Fruit fly (Drosophila melanogaster) whole organism, embryonic: ENCODE measurements around the gene CG4455.
A peak's percentile ranks its signal among the peaks of the same experiment; 100 is the strongest.

Experiments
- Atf3 ChIP-seq: fragments of 200-800 bp; sonication (Bioruptor generic); optimal IDR thresholded peaks from 3 replicates; lab custom pipeline; 2016; ENCODE audit warnings: missing biosample characterization, missing genetic modification characterization
- B-H1 ChIP-seq: fragments of 200-800 bp; sonication (Bioruptor generic); IDR thresholded peaks from 3 replicates; pipeline ENCODE4 v1.3.6; 2022; ENCODE audit warnings: missing biosample characterization, missing genetic modification characterization
- Bteb2 ChIP-seq: fragments of 200-800 bp; sonication (Bioruptor generic); optimal IDR thresholded peaks from 2 replicates; lab custom pipeline; 2016; ENCODE audit warnings: missing biosample characterization, missing genetic modification characterization
- CG12071 ChIP-seq: fragments of 200-800 bp; sonication (Bioruptor generic); optimal IDR thresholded peaks from 3 replicates; lab custom pipeline; 2018; ENCODE audit warnings: missing biosample characterization, mild to moderate bottlenecking, missing genetic modification characterization
- CG12219 ChIP-seq: fragments of 200-800 bp; sonication (Bioruptor generic); optimal IDR thresholded peaks from 3 replicates; lab custom pipeline; 2018; ENCODE audit warnings: missing biosample characterization, mild to moderate bottlenecking, missing genetic modification characterization
- CG13296 ChIP-seq: fragments of 200-800 bp; sonication (Bioruptor generic); optimal IDR thresholded peaks from 3 replicates; lab custom pipeline; 2018; ENCODE audit warnings: missing biosample characterization, mild to moderate bottlenecking, missing genetic modification characterization
- CG15269 ChIP-seq: fragments of 200-800 bp; sonication (Bioruptor generic); optimal IDR thresholded peaks from 2 replicates; lab custom pipeline; 2018; ENCODE audit warnings: missing biosample characterization, mild to moderate bottlenecking, missing genetic modification characterization, moderate library complexity
- CG1832 ChIP-seq: fragments of 200-800 bp; sonication (Bioruptor generic); optimal IDR thresholded peaks from 2 replicates; lab custom pipeline; 2017; ENCODE audit warnings: missing biosample characterization, mild to moderate bottlenecking, missing genetic modification characterization, inconsistent platforms
- CG18599 ChIP-seq: fragments of 200-800 bp; sonication (Bioruptor generic); optimal IDR thresholded peaks from 3 replicates; lab custom pipeline; 2017; ENCODE audit warnings: missing biosample characterization, missing genetic modification characterization, mild to moderate bottlenecking, moderate library complexity, missing genetic modification reagents
- CG31365 ChIP-seq: fragments of 200-800 bp; sonication (Bioruptor generic); optimal IDR thresholded peaks from 2 replicates; lab custom pipeline; 2018; ENCODE audit warnings: missing biosample characterization, mild to moderate bottlenecking, missing genetic modification characterization
- CG3163 ChIP-seq: fragments of 200-800 bp; sonication (Bioruptor generic); optimal IDR thresholded peaks from 3 replicates; lab custom pipeline; 2016; ENCODE audit warnings: missing biosample characterization, missing genetic modification characterization
- CG33557 ChIP-seq: fragments of 200-800 bp; sonication (Bioruptor generic); optimal IDR thresholded peaks from 2 replicates; lab custom pipeline; 2019; ENCODE audit warnings: missing biosample characterization, mild to moderate bottlenecking, missing genetic modification characterization, moderate library complexity
- CG34376 ChIP-seq: fragments of 200-800 bp; sonication (Bioruptor generic); optimal IDR thresholded peaks from 2 replicates; lab custom pipeline; 2018; ENCODE audit warnings: missing biosample characterization, mild to moderate bottlenecking, missing genetic modification characterization
- CG34422 ChIP-seq: fragments of 200-800 bp; sonication (Bioruptor generic); IDR thresholded peaks from 3 replicates; pipeline ENCODE4 v1.3.6; 2022; ENCODE audit warnings: missing biosample characterization, missing genetic modification characterization
- CG3847 ChIP-seq: fragments of 200-800 bp; sonication (Bioruptor generic); IDR thresholded peaks from 2 replicates; pipeline ENCODE4 v1.3.6; 2022; ENCODE audit warnings: missing biosample characterization, missing genetic modification characterization
- CG4707 ChIP-seq: fragments of 200-800 bp; sonication (Bioruptor generic); optimal IDR thresholded peaks from 2 replicates; lab custom pipeline; 2018; ENCODE audit warnings: missing biosample characterization, mild to moderate bottlenecking, missing genetic modification characterization, moderate library complexity
- CG6654 ChIP-seq: fragments of 200-800 bp; sonication (Bioruptor generic); optimal IDR thresholded peaks from 2 replicates; lab custom pipeline; 2017; ENCODE audit warnings: missing biosample characterization, mild to moderate bottlenecking, missing genetic modification characterization
- CG6813 ChIP-seq: fragments of 200-800 bp; sonication (Bioruptor generic); optimal IDR thresholded peaks from 2 replicates; lab custom pipeline; 2017; ENCODE audit warnings: missing biosample characterization, missing genetic modification characterization, mild to moderate bottlenecking, moderate library complexity, missing genetic modification reagents
- CG7987 ChIP-seq: fragments of 200-800 bp; sonication (Bioruptor generic); optimal IDR thresholded peaks from 2 replicates; lab custom pipeline; 2018; ENCODE audit warnings: missing biosample characterization, mild to moderate bottlenecking, missing genetic modification characterization, moderate library complexity
- CG9215 ChIP-seq: fragments of 200-800 bp; sonication (Bioruptor generic); IDR thresholded peaks from 2 replicates; pipeline ENCODE4 v1.3.6; 2022; ENCODE audit warnings: missing biosample characterization, missing genetic modification characterization
- CG9876 ChIP-seq: fragments of 200-800 bp; sonication (Bioruptor generic); optimal IDR thresholded peaks from 2 replicates; lab custom pipeline; 2016; ENCODE audit warnings: missing biosample characterization, missing genetic modification characterization
- Deaf1 ChIP-seq: fragments of 200-800 bp; optimal IDR thresholded peaks from 3 replicates; lab custom pipeline; 2019; ENCODE audit warnings: missing biosample characterization, mild to moderate bottlenecking, missing genetic modification characterization, moderate library complexity
- Dip2 ChIP-seq: fragments of 200-800 bp; sonication (Bioruptor generic); IDR thresholded peaks from 2 replicates; pipeline ENCODE4 v1.3.6; 2022; ENCODE audit warnings: missing biosample characterization, missing genetic modification characterization
- Ets97D ChIP-seq: fragments of 200-800 bp; sonication (Bioruptor generic); optimal IDR thresholded peaks from 3 replicates; lab custom pipeline; 2016; ENCODE audit warnings: missing biosample characterization, missing genetic modification characterization
- Lim3 ChIP-seq: fragments of 200-800 bp; sonication (Bioruptor generic); IDR thresholded peaks from 2 replicates; pipeline ENCODE4 v1.3.6; 2022; ENCODE audit warnings: missing biosample characterization, missing genetic modification characterization
- Myb ChIP-seq: fragments of 200-800 bp; sonication (Bioruptor generic); optimal IDR thresholded peaks from 2 replicates; lab custom pipeline; 2016; ENCODE audit warnings: missing biosample characterization, missing genetic modification characterization
- Neu2 ChIP-seq: fragments of 200-800 bp; sonication (Bioruptor generic); optimal IDR thresholded peaks from 3 replicates; lab custom pipeline; 2016; ENCODE audit warnings: missing biosample characterization, missing genetic modification characterization, borderline replicate concordance
- Sox100B ChIP-seq: fragments of 200-800 bp; sonication (Bioruptor generic); optimal IDR thresholded peaks from 3 replicates; lab custom pipeline; 2018; ENCODE audit warnings: missing biosample characterization, mild to moderate bottlenecking, missing genetic modification characterization
- Tbp ChIP-seq: fragments of >200 bp; optimal IDR thresholded peaks from 2 replicates; lab custom pipeline; 2018; ENCODE audit warnings: missing biosample characterization, missing genetic modification characterization
- Trl ChIP-seq, 3 experiments: fragments of >200 bp in 2 of 3; fragments of 200-800 bp in 1 of 3; sonication (Bioruptor generic) in 1 of 3; optimal IDR thresholded peaks; 2 replicates in 1 of 3; 3 replicates in 2 of 3; lab custom pipeline; 2016 to 2017; ENCODE audit warnings: missing biosample characterization in 1 of 3, missing genetic modification characterization in 1 of 3
- ara ChIP-seq: fragments of 200-800 bp; sonication (Bioruptor generic); IDR thresholded peaks from 2 replicates; pipeline ENCODE4 v1.3.6; 2022; ENCODE audit warnings: missing biosample characterization, missing genetic modification characterization
- bbx ChIP-seq: fragments of 200-800 bp; sonication (Bioruptor generic); IDR thresholded peaks from 2 replicates; pipeline ENCODE4 v1.3.6; 2022; ENCODE audit warnings: missing biosample characterization, missing genetic modification characterization; ENCODE audit not compliant: partially characterized antibody
- crc ChIP-seq: fragments of 200-800 bp; sonication (Bioruptor generic); optimal IDR thresholded peaks from 2 replicates; lab custom pipeline; 2016; ENCODE audit warnings: missing biosample characterization, missing genetic modification characterization
- dan ChIP-seq: fragments of 200-800 bp; sonication (Bioruptor generic); IDR thresholded peaks from 2 replicates; pipeline ENCODE4 v1.3.6; 2022; ENCODE audit warnings: missing biosample characterization, missing genetic modification characterization
- eve ChIP-seq, 2 experiments: fragments of >200 bp; optimal IDR thresholded peaks; 2 replicates each; lab custom pipeline; 2017; ENCODE audit warnings: missing biosample characterization in 2 of 2, missing genetic modification characterization in 2 of 2
- gem ChIP-seq: fragments of 200-800 bp; sonication (Bioruptor generic); optimal IDR thresholded peaks from 2 replicates; lab custom pipeline; 2019; ENCODE audit warnings: missing biosample characterization, mild to moderate bottlenecking, missing genetic modification characterization, moderate library complexity
- gro ChIP-seq: fragments of 200-800 bp; sonication (Bioruptor generic); optimal IDR thresholded peaks from 2 replicates; lab custom pipeline; 2016; ENCODE audit warnings: missing biosample characterization, missing genetic modification characterization
- hb ChIP-seq: fragments of 200-800 bp; sonication (Bioruptor generic); IDR thresholded peaks from 3 replicates; pipeline ENCODE4 v1.3.6; 2022; ENCODE audit warnings: missing biosample characterization, missing genetic modification characterization; ENCODE audit not compliant: partially characterized antibody
- hkb ChIP-seq, 2 experiments: fragments of 200-800 bp in 1 of 2; fragments of >200 bp in 1 of 2; sonication (Bioruptor generic) in 1 of 2; IDR thresholded peaks in 1 of 2; optimal IDR thresholded peaks in 1 of 2; 2 replicates each; pipeline versions ENCODE4 v1.3.6 to Lab custom; 2017 to 2022; ENCODE audit warnings: missing biosample characterization in 1 of 2, missing genetic modification characterization in 1 of 2
- ind ChIP-seq: fragments of 200-800 bp; sonication (Bioruptor generic); optimal IDR thresholded peaks from 3 replicates; lab custom pipeline; 2016; ENCODE audit warnings: missing biosample characterization, missing genetic modification characterization
- jumu ChIP-seq: fragments of 200-800 bp; sonication (Bioruptor generic); optimal IDR thresholded peaks from 3 replicates; lab custom pipeline; 2016; ENCODE audit warnings: missing biosample characterization, missing genetic modification characterization
- lab ChIP-seq: fragments of 200-800 bp; sonication (Bioruptor generic); optimal IDR thresholded peaks from 3 replicates; lab custom pipeline; 2017; ENCODE audit warnings: missing biosample characterization, missing genetic modification characterization, mild to moderate bottlenecking, moderate library complexity, missing genetic modification reagents
- onecut ChIP-seq: fragments of 200-800 bp; sonication (Bioruptor generic); IDR thresholded peaks from 2 replicates; pipeline ENCODE4 v1.3.6; 2022; ENCODE audit warnings: missing biosample characterization, missing genetic modification characterization
- schlank ChIP-seq: fragments of 200-800 bp; sonication (Bioruptor generic); optimal IDR thresholded peaks from 2 replicates; lab custom pipeline; 2018; ENCODE audit warnings: missing biosample characterization, mild to moderate bottlenecking, missing genetic modification characterization
- sug ChIP-seq: fragments of 200-800 bp; optimal IDR thresholded peaks from 2 replicates; lab custom pipeline; 2019; ENCODE audit warnings: missing biosample characterization, mild to moderate bottlenecking, missing genetic modification characterization, moderate library complexity
- tap ChIP-seq: fragments of 200-800 bp; optimal IDR thresholded peaks from 3 replicates; lab custom pipeline; 2019; ENCODE audit warnings: missing biosample characterization, mild to moderate bottlenecking, missing genetic modification characterization, moderate library complexity
- ttk ChIP-seq: fragments of 200-800 bp; sonication (Bioruptor generic); IDR thresholded peaks from 2 replicates; pipeline ENCODE4 v2.1.2; 2022; ENCODE audit warnings: missing biosample characterization, missing genetic modification characterization
- tx ChIP-seq: fragments of 200-800 bp; sonication (Bioruptor generic); optimal IDR thresholded peaks from 2 replicates; lab custom pipeline; 2016; ENCODE audit warnings: missing biosample characterization, missing genetic modification characterization

Gene CG4455

dm6 chr2L:16352585-16353580 is at the start of gene CG4455, which contains the start of the genes Hyls1 and chif (continued):
- TF ChIP-seq ttk = no peak
- peak; percentile 63 for TF ChIP-seq gem (tag; lab: Kevin White, UChicago)
- TF ChIP-seq gro (GFP tag; lab: Kevin White, UChicago) = no peak
- peak; percentile 61 for TF ChIP-seq Deaf1 (tag; lab: Kevin White, UChicago)
- TF ChIP-seq CG3847 (GFP tag; lab: Robert Waterston, UW) = peak; percentile 54
- no peak for TF ChIP-seq onecut (GFP tag; lab: Robert Waterston, UW)
- no peak for TF ChIP-seq schlank (tag; lab: Kevin White, UChicago)
- no peak for TF ChIP-seq Bteb2 (GFP tag; lab: Kevin White, UChicago)
- peak; percentile 56 for TF ChIP-seq ind (GFP tag; lab: Kevin White, UChicago)
- TF ChIP-seq Ets97D (GFP tag; lab: Kevin White, UChicago) = peak; percentile 26
- no peak for TF ChIP-seq CG9876 (GFP tag; lab: Kevin White, UChicago)
- TF ChIP-seq CG9215 (GFP tag; lab: Robert Waterston, UW) = peak; percentile 57
- TF ChIP-seq Lim3 (GFP tag; lab: Robert Waterston, UW) = no peak
- TF ChIP-seq CG13296 = no peak
- TF ChIP-seq Myb = no peak
- TF ChIP-seq CG12071 (GFP tag; lab: Kevin White, UChicago) = no peak
- TF ChIP-seq CG34422 (GFP tag; lab: Robert Waterston, UW) = 0 out of 3 replicates have a peak, but pooled peaks have one; percentile 18
- TF ChIP-seq CG33557 (GFP tag; lab: Kevin White, UChicago) = peak; percentile 27
- TF ChIP-seq CG18599 = peak; percentile 34
- TF ChIP-seq dan (GFP tag; lab: Robert Waterston, UW) = no peak
- TF ChIP-seq CG12219 (GFP tag; lab: Kevin White, UChicago) = no peak
- TF ChIP-seq CG31365 = no peak
- peak; percentile 16 for TF ChIP-seq CG1832 (GFP tag; lab: Kevin White, UChicago)
- no peak for TF ChIP-seq CG6654 (GFP tag; lab: Kevin White, UChicago)
- TF ChIP-seq bbx (GFP tag; lab: Robert Waterston, UW) = peak; percentile 78
- TF ChIP-seq Atf3 (GFP tag; lab: Kevin White, UChicago) = no peak
- peak; percentile 50 for TF ChIP-seq sug
- TF ChIP-seq Sox100B (GFP tag; lab: Kevin White, UChicago) = peak; percentile 50
- TF ChIP-seq CG7987 (GFP tag; lab: Kevin White, UChicago) = no peak
- no peak for TF ChIP-seq Dip2 (GFP tag; lab: Robert Waterston, UW)
- no peak for TF ChIP-seq jumu (GFP tag; lab: Kevin White, UChicago)
- peak in 1 of 2 experiments; percentile 66 for TF ChIP-seq eve (GFP tag; optimal IDR thresholded peaks at IDR 0.05; lab: Kevin White, UChicago)
- peak; percentile 89 for TF ChIP-seq hb
- TF ChIP-seq CG15269 (tag; lab: Kevin White, UChicago) = peak; percentile 54
- no peak for TF ChIP-seq Trl (optimal IDR thresholded peaks at IDR 0.05; lab: Kevin White, UChicago)
- no peak for TF ChIP-seq Trl (GFP tag; optimal IDR thresholded peaks at IDR 0.05; lab: Kevin White, UChicago)
- peak; percentile 11 for TF ChIP-seq tap (tag; lab: Kevin White, UChicago)
- no peak for TF ChIP-seq CG6813
- TF ChIP-seq tx = no peak
- TF ChIP-seq ara = no peak
- no peak for TF ChIP-seq CG4707
- TF ChIP-seq CG3163 = no peak
- TF ChIP-seq crc (GFP tag; lab: Kevin White, UChicago) = no peak
- TF ChIP-seq Neu2 = no peak
- TF ChIP-seq B-H1 = no peak
- peak; percentile 82 for TF ChIP-seq hkb (optimal IDR thresholded peaks at IDR 0.05; lab: Kevin White, UChicago)
- no peak for TF ChIP-seq hkb (GFP tag; IDR thresholded peaks at IDR 0.05; lab: Robert Waterston, UW)
- TF ChIP-seq Tbp (GFP tag; lab: Kevin White, UChicago) = no peak
- TF ChIP-seq CG34376 (GFP tag; lab: Kevin White, UChicago) = no peak
- TF ChIP-seq lab = peak; percentile 29
